Worm (Caenorhabditis elegans): ENCODE results near the gene srt-39.

ce11 chrV:12466653-12467052, 18.0 kb upstream of the srt-39 start:
- TF ChIP-seq nfya-1 (tag; optimal IDR thresholded peaks at IDR 0.05): no peak
- TF ChIP-seq hlh-13 (GFP tag; optimal IDR thresholded peaks at IDR 0.05): no peak
- TF ChIP-seq Y22D7AL.16 (tag; optimal IDR thresholded peaks at IDR 0.05): no peak
- no peak for TF ChIP-seq pag-3 (tag; optimal IDR thresholded peaks at IDR 0.05; ENCODE audit: borderline replicate concordance)
- no peak for TF ChIP-seq tbx-2 (tag; optimal IDR thresholded peaks at IDR 0.05)
- no peak for TF ChIP-seq C38D4.7 (GFP tag; optimal IDR thresholded peaks at IDR 0.05)
- TF ChIP-seq pha-2 (tag; optimal IDR thresholded peaks at IDR 0.05): no peak
- no peak for TF ChIP-seq elt-4 (tag; optimal IDR thresholded peaks at IDR 0.05)
